Fruit fly (Drosophila melanogaster) Kc167 (cell line): Measurements from ENCODE around the gene Ccdc39.

Experiments
- Myc ChIP-seq: fragments of >200 bp; optimal IDR thresholded peaks from 2 replicates; lab custom pipeline; 2017; ENCODE audit warnings: missing external identifiers
- Sin3A ChIP-seq: fragments of >200 bp; optimal IDR thresholded peaks from 2 replicates; lab custom pipeline; 2018; ENCODE audit warnings: missing external identifiers
- h ChIP-seq: fragments of >200 bp; optimal IDR thresholded peaks from 3 replicates; lab custom pipeline; 2018; ENCODE audit warnings: missing external identifiers
- insv ChIP-seq: fragments of >200 bp; optimal IDR thresholded peaks from 3 replicates; lab custom pipeline; 2018; ENCODE audit warnings: missing external identifiers
- psq ChIP-seq: fragments of >200 bp; optimal IDR thresholded peaks from 2 replicates; lab custom pipeline; 2017; ENCODE audit warnings: missing external identifiers
- ttk ChIP-seq: sonication (Bioruptor generic); optimal IDR thresholded peaks from 2 replicates; lab custom pipeline; 2017; ENCODE audit warnings: missing external identifiers

The Ccdc39 gene

dm6 chr3R:4771319-4771718 is 13.2 kb downstream of the Ccdc39 start:
- TF ChIP-seq ttk (lab: Kevin White, UChicago) (no peak), psq (no peak), h (no peak), insv (lab: Kevin White, UChicago) (no peak), Sin3A (no peak), Myc (lab: Kevin White, UChicago) (no peak)

- TF ChIP-seq h (no peak), ttk (lab: Kevin White, UChicago) (no peak), Myc (lab: Kevin White, UChicago) (no peak), Sin3A (no peak), psq (no peak), insv (lab: Kevin White, UChicago) (no peak)
Observed at dm6 chr3R:4768711-4769239, 15.7 kb downstream of the Ccdc39 start.

- no peak for TF ChIP-seq psq
- no peak for TF ChIP-seq Myc (lab: Kevin White, UChicago)
- TF ChIP-seq insv (lab: Kevin White, UChicago) = no peak
- TF ChIP-seq ttk (lab: Kevin White, UChicago) = no peak
- TF ChIP-seq Sin3A = no peak
- no peak for TF ChIP-seq h
Observed at dm6 chr3R:4761372-4761771, 23.1 kb downstream of the Ccdc39 start.

dm6 chr3R:4749735-4750134 is 34.8 kb downstream of the Ccdc39 start, which contains the start of gene atms:
atms (plus strand) TSS chr3R:4750035.
- TF ChIP-seq Myc (lab: Kevin White, UChicago) (no peak), h (no peak), insv (lab: Kevin White, UChicago) (no peak), psq (no peak), Sin3A (no peak), ttk (lab: Kevin White, UChicago) (no peak)

dm6 chr3R:4748888-4749717 is 35.4 kb downstream of the Ccdc39 start, which contains the start of gene tacc:
tacc (minus strand) TSS chr3R:4749056.
- TF ChIP-seq ttk (lab: Kevin White, UChicago) = no peak
- no peak for TF ChIP-seq psq
- TF ChIP-seq Myc (lab: Kevin White, UChicago) = no peak
- TF ChIP-seq h = no peak
- TF ChIP-seq Sin3A = no peak
- TF ChIP-seq insv (lab: Kevin White, UChicago) = no peak

dm6 chr3R:4747292-4747691 is 37.2 kb downstream of the Ccdc39 start:
- no peak for TF ChIP-seq ttk (lab: Kevin White, UChicago)
- TF ChIP-seq Myc (lab: Kevin White, UChicago) = no peak
- no peak for TF ChIP-seq psq
- no peak for TF ChIP-seq h
- no peak for TF ChIP-seq insv (lab: Kevin White, UChicago)
- no peak for TF ChIP-seq Sin3A

- no peak for TF ChIP-seq h
- TF ChIP-seq psq = no peak
- TF ChIP-seq insv (lab: Kevin White, UChicago) = no peak
- TF ChIP-seq ttk (lab: Kevin White, UChicago) = no peak
- no peak for TF ChIP-seq Myc (lab: Kevin White, UChicago)
- no peak for TF ChIP-seq Sin3A
Observed at dm6 chr3R:4746189-4746771, 38.2 kb downstream of the Ccdc39 start.

- TF ChIP-seq h (no peak), insv (lab: Kevin White, UChicago) (no peak), Sin3A (no peak), ttk (lab: Kevin White, UChicago) (no peak), psq (no peak), Myc (lab: Kevin White, UChicago) (no peak)
Observed at dm6 chr3R:4745544-4745943, 39.0 kb downstream of the Ccdc39 start.

- TF ChIP-seq Sin3A (no peak), ttk (lab: Kevin White, UChicago) (no peak), Myc (lab: Kevin White, UChicago) (no peak), psq (no peak), h (no peak), insv (lab: Kevin White, UChicago) (no peak)
Observed at dm6 chr3R:4740592-4741500, 43.7 kb downstream of the Ccdc39 start.

dm6 chr3R:4739492-4740431 is 44.8 kb downstream of the Ccdc39 start:
- TF ChIP-seq ttk (lab: Kevin White, UChicago) (no peak), Myc (lab: Kevin White, UChicago) (no peak), psq (no peak), Sin3A (no peak), insv (lab: Kevin White, UChicago) (no peak), h (no peak)

- no peak for TF ChIP-seq psq
- TF ChIP-seq insv (lab: Kevin White, UChicago) = no peak
- no peak for TF ChIP-seq h
- no peak for TF ChIP-seq Sin3A
- no peak for TF ChIP-seq ttk (lab: Kevin White, UChicago)
- TF ChIP-seq Myc (lab: Kevin White, UChicago) = no peak
Observed at dm6 chr3R:4739192-4739491, 45.4 kb downstream of the Ccdc39 start.
